Fruit fly (Drosophila melanogaster) whole organism, embryonic: ENCODE data around the gene Cyp4g15.
A peak's percentile ranks its signal among the peaks of the same experiment; 100 is the strongest.

Experiments
- Atf-2 ChIP-seq: fragments of 200-800 bp; sonication (Bioruptor generic); optimal IDR thresholded peaks from 2 replicates; lab custom pipeline; 2016; ENCODE audit warnings: missing biosample characterization, missing genetic modification characterization
- CG12071 ChIP-seq: fragments of 200-800 bp; sonication (Bioruptor generic); optimal IDR thresholded peaks from 3 replicates; lab custom pipeline; 2018; ENCODE audit warnings: missing biosample characterization, mild to moderate bottlenecking, missing genetic modification characterization
- CG12299 ChIP-seq: fragments of 200-800 bp; sonication (Bioruptor generic); optimal IDR thresholded peaks from 2 replicates; lab custom pipeline; 2018; ENCODE audit warnings: missing biosample characterization, mild to moderate bottlenecking, missing genetic modification characterization
- CG13287 ChIP-seq: fragments of 200-800 bp; sonication (Bioruptor generic); IDR thresholded peaks from 2 replicates; pipeline ENCODE4 v1.3.6; 2022; ENCODE audit warnings: missing biosample characterization, missing genetic modification characterization; ENCODE audit not compliant: partially characterized antibody
- CG14860 ChIP-seq: fragments of 200-800 bp; sonication (Bioruptor generic); IDR thresholded peaks from 3 replicates; pipeline ENCODE4 v1.3.6; 2022; ENCODE audit warnings: missing biosample characterization, missing genetic modification characterization; ENCODE audit not compliant: partially characterized antibody
- CG15269 ChIP-seq: fragments of 200-800 bp; sonication (Bioruptor generic); optimal IDR thresholded peaks from 2 replicates; lab custom pipeline; 2018; ENCODE audit warnings: missing biosample characterization, mild to moderate bottlenecking, missing genetic modification characterization, moderate library complexity
- CG17186 ChIP-seq: fragments of 200-800 bp; sonication (Bioruptor generic); optimal IDR thresholded peaks from 3 replicates; lab custom pipeline; 2017; ENCODE audit warnings: missing biosample characterization, missing genetic modification reagents, missing genetic modification characterization
- CG17361 ChIP-seq: fragments of 200-800 bp; sonication (Bioruptor generic); IDR thresholded peaks from 3 replicates; pipeline ENCODE4 v1.3.6; 2022; ENCODE audit warnings: missing biosample characterization, missing genetic modification characterization
- CG2116 ChIP-seq: fragments of 200-800 bp; sonication (Bioruptor generic); optimal IDR thresholded peaks from 3 replicates; lab custom pipeline; 2018; ENCODE audit warnings: missing biosample characterization, mild to moderate bottlenecking, missing genetic modification characterization
- CG2129 ChIP-seq: fragments of 200-800 bp; sonication (Bioruptor generic); IDR thresholded peaks from 2 replicates; pipeline ENCODE4 v1.3.6; 2022; ENCODE audit warnings: missing biosample characterization, missing genetic modification characterization; ENCODE audit not compliant: partially characterized antibody
- CG2712 ChIP-seq: fragments of 200-800 bp; optimal IDR thresholded peaks from 3 replicates; lab custom pipeline; 2019; ENCODE audit warnings: missing biosample characterization, mild to moderate bottlenecking, missing genetic modification characterization, moderate library complexity
- CG30403 ChIP-seq: fragments of 200-800 bp; sonication (Bioruptor generic); optimal IDR thresholded peaks from 3 replicates; lab custom pipeline; 2016; ENCODE audit warnings: missing biosample characterization, missing genetic modification characterization
- CG31441 ChIP-seq: fragments of 200-800 bp; sonication (Bioruptor generic); IDR thresholded peaks from 2 replicates; pipeline ENCODE4 v1.3.6; 2022; ENCODE audit warnings: missing biosample characterization, missing genetic modification characterization
- CG4404 ChIP-seq: fragments of 200-800 bp; sonication (Bioruptor generic); IDR thresholded peaks from 2 replicates; pipeline ENCODE4 v1.3.6; 2022; ENCODE audit warnings: missing biosample characterization, missing genetic modification characterization
- CG4820 ChIP-seq: fragments of 200-800 bp; sonication (Bioruptor generic); optimal IDR thresholded peaks from 3 replicates; lab custom pipeline; 2016; ENCODE audit warnings: missing biosample characterization, missing genetic modification characterization
- CG6791 ChIP-seq: fragments of 200-800 bp; sonication (Bioruptor generic); IDR thresholded peaks from 3 replicates; pipeline ENCODE4 v1.3.6; 2022; ENCODE audit warnings: missing biosample characterization, missing genetic modification characterization; ENCODE audit not compliant: partially characterized antibody
- CG7357 ChIP-seq: fragments of 200-800 bp; sonication (Bioruptor generic); IDR thresholded peaks from 3 replicates; pipeline ENCODE4 v1.3.6; 2022; ENCODE audit warnings: missing biosample characterization, missing genetic modification characterization
- Chrac-16 ChIP-seq: fragments of 200-800 bp; sonication (Bioruptor generic); optimal IDR thresholded peaks from 3 replicates; lab custom pipeline; 2016; ENCODE audit warnings: missing biosample characterization, missing genetic modification characterization
- CoRest ChIP-seq: fragments of 200-800 bp; sonication (Bioruptor generic); optimal IDR thresholded peaks from 3 replicates; lab custom pipeline; 2018; ENCODE audit warnings: missing biosample characterization, mild to moderate bottlenecking, missing genetic modification characterization, moderate library complexity
- Deaf1 ChIP-seq: fragments of 200-800 bp; optimal IDR thresholded peaks from 3 replicates; lab custom pipeline; 2019; ENCODE audit warnings: missing biosample characterization, mild to moderate bottlenecking, missing genetic modification characterization, moderate library complexity
- Doc3 ChIP-seq: fragments of 200-800 bp; sonication (Bioruptor generic); IDR thresholded peaks from 3 replicates; pipeline ENCODE4 v1.3.6; 2022; ENCODE audit warnings: missing biosample characterization, missing genetic modification characterization; ENCODE audit not compliant: partially characterized antibody
- Eip74EF ChIP-seq, 2 experiments: fragments of 200-800 bp in 1 of 2; fragments of >200 bp in 1 of 2; sonication (Bioruptor generic) in 1 of 2; optimal IDR thresholded peaks; 2 replicates each; lab custom pipeline; 2017 to 2019; ENCODE audit warnings: missing biosample characterization in 2 of 2, missing genetic modification characterization in 2 of 2, mild to moderate bottlenecking in 1 of 2, moderate library complexity in 1 of 2
- Elba2 ChIP-seq: fragments of 200-800 bp; sonication (Bioruptor generic); optimal IDR thresholded peaks from 3 replicates; lab custom pipeline; 2016; ENCODE audit warnings: missing biosample characterization, missing genetic modification characterization
- Ets97D ChIP-seq: fragments of 200-800 bp; sonication (Bioruptor generic); optimal IDR thresholded peaks from 3 replicates; lab custom pipeline; 2016; ENCODE audit warnings: missing biosample characterization, missing genetic modification characterization
- Fer1 ChIP-seq: fragments of 200-800 bp; sonication (Bioruptor generic); optimal IDR thresholded peaks from 2 replicates; lab custom pipeline; 2017; ENCODE audit warnings: missing biosample characterization, mild to moderate bottlenecking, missing genetic modification characterization
- Fer2 ChIP-seq: fragments of 200-800 bp; sonication (Bioruptor generic); optimal IDR thresholded peaks from 2 replicates; lab custom pipeline; 2018; ENCODE audit warnings: missing biosample characterization, mild to moderate bottlenecking, missing genetic modification characterization, moderate library complexity
- HmgZ ChIP-seq: fragments of 200-800 bp; sonication (Bioruptor generic); optimal IDR thresholded peaks from 2 replicates; lab custom pipeline; 2018; ENCODE audit warnings: missing biosample characterization, mild to moderate bottlenecking, missing genetic modification characterization
- Xrp1 ChIP-seq: fragments of 200-800 bp; sonication (Bioruptor generic); IDR thresholded peaks from 2 replicates; pipeline ENCODE4 v1.3.6; 2022; ENCODE audit warnings: missing biosample characterization, missing genetic modification characterization
- cato ChIP-seq: fragments of 200-800 bp; sonication (Bioruptor generic); optimal IDR thresholded peaks from 2 replicates; lab custom pipeline; 2016; ENCODE audit warnings: missing biosample characterization, missing genetic modification characterization, borderline replicate concordance
- cg ChIP-seq: fragments of 200-800 bp; sonication (Bioruptor generic); optimal IDR thresholded peaks from 3 replicates; lab custom pipeline; 2019; ENCODE audit warnings: missing biosample characterization, mild to moderate bottlenecking, missing genetic modification characterization, moderate library complexity
- dan ChIP-seq: fragments of 200-800 bp; sonication (Bioruptor generic); IDR thresholded peaks from 2 replicates; pipeline ENCODE4 v1.3.6; 2022; ENCODE audit warnings: missing biosample characterization, missing genetic modification characterization
- dimm ChIP-seq: fragments of 200-800 bp; sonication (Bioruptor generic); IDR thresholded peaks from 2 replicates; pipeline ENCODE4 v1.3.6; 2022; ENCODE audit warnings: missing biosample characterization, missing genetic modification characterization
- en ChIP-seq: fragments of 200-800 bp; sonication (Bioruptor generic); optimal IDR thresholded peaks from 2 replicates; lab custom pipeline; 2016; ENCODE audit warnings: missing biosample characterization, missing genetic modification characterization
- ind ChIP-seq: fragments of 200-800 bp; sonication (Bioruptor generic); optimal IDR thresholded peaks from 3 replicates; lab custom pipeline; 2016; ENCODE audit warnings: missing biosample characterization, missing genetic modification characterization
- jigr1 ChIP-seq: fragments of 200-800 bp; sonication (Bioruptor generic); IDR thresholded peaks from 3 replicates; pipeline ENCODE4 v1.3.6; 2022; ENCODE audit warnings: missing biosample characterization, missing genetic modification characterization
- kah ChIP-seq: fragments of 200-800 bp; sonication (Bioruptor generic); optimal IDR thresholded peaks from 2 replicates; lab custom pipeline; 2018; ENCODE audit warnings: missing biosample characterization, mild to moderate bottlenecking, missing genetic modification characterization
- klu ChIP-seq: fragments of 200-800 bp; sonication (Bioruptor generic); IDR thresholded peaks from 2 replicates; pipeline ENCODE4 v1.3.6; 2022; ENCODE audit warnings: missing biosample characterization, missing genetic modification characterization
- lilli ChIP-seq: fragments of 200-800 bp; sonication (Bioruptor generic); optimal IDR thresholded peaks from 3 replicates; lab custom pipeline; 2016; ENCODE audit warnings: missing biosample characterization, missing genetic modification characterization
- lola ChIP-seq, 3 experiments: fragments of >200 bp in 2 of 3; fragments of 200-800 bp in 1 of 3; sonication (Bioruptor generic) in 1 of 3; optimal IDR thresholded peaks; 2 replicates each; lab custom pipeline; 2017 to 2019; ENCODE audit warnings: missing biosample characterization in 3 of 3, missing genetic modification characterization in 3 of 3, mild to moderate bottlenecking in 1 of 3, moderate library complexity in 1 of 3
- luna ChIP-seq: fragments of 200-800 bp; sonication (Bioruptor generic); optimal IDR thresholded peaks from 2 replicates; lab custom pipeline; 2016; ENCODE audit warnings: missing biosample characterization, missing genetic modification characterization
- mld ChIP-seq: fragments of 200-800 bp; sonication (Bioruptor generic); IDR thresholded peaks from 3 replicates; pipeline ENCODE4 v1.3.6; 2022; ENCODE audit warnings: missing biosample characterization, missing genetic modification characterization; ENCODE audit not compliant: partially characterized antibody
- ranshi ChIP-seq: fragments of 200-800 bp; sonication (Bioruptor generic); IDR thresholded peaks from 2 replicates; pipeline ENCODE4 v1.3.6; 2022; ENCODE audit warnings: missing biosample characterization, missing genetic modification characterization
- sima ChIP-seq: fragments of 200-800 bp; sonication (Bioruptor generic); optimal IDR thresholded peaks from 2 replicates; lab custom pipeline; 2016; ENCODE audit warnings: missing biosample characterization, missing genetic modification characterization
- tap ChIP-seq: fragments of 200-800 bp; optimal IDR thresholded peaks from 3 replicates; lab custom pipeline; 2019; ENCODE audit warnings: missing biosample characterization, mild to moderate bottlenecking, missing genetic modification characterization, moderate library complexity
- tgo ChIP-seq: fragments of 200-800 bp; sonication (Bioruptor generic); IDR thresholded peaks from 3 replicates; pipeline ENCODE4 v1.3.6; 2022; ENCODE audit warnings: missing biosample characterization, missing genetic modification characterization
- tio ChIP-seq: fragments of 200-800 bp; sonication (Bioruptor generic); optimal IDR thresholded peaks from 2 replicates; lab custom pipeline; 2017; ENCODE audit warnings: missing biosample characterization, missing genetic modification characterization, inconsistent platforms
- yki ChIP-seq: fragments of >200 bp; optimal IDR thresholded peaks from 3 replicates; lab custom pipeline; 2018

The Cyp4g15 gene

dm6 chrX:11453638-11454037 lies 23.2 kb upstream of the Cyp4g15 start (continued):
- TF ChIP-seq cg (GFP tag; lab: Kevin White, UChicago): no peak
- TF ChIP-seq yki (lab: Kevin White, UChicago): no peak
- TF ChIP-seq sima (GFP tag; lab: Kevin White, UChicago): no peak
- TF ChIP-seq Eip74EF (GFP tag; optimal IDR thresholded peaks at IDR 0.05; lab: Kevin White, UChicago): no peak

- no peak for TF ChIP-seq mld (GFP tag; lab: Robert Waterston, UW)
- TF ChIP-seq tio (GFP tag; lab: Kevin White, UChicago): peak; percentile 33
- no peak for TF ChIP-seq Fer2
- TF ChIP-seq ind: peak; percentile 52
- TF ChIP-seq Elba2 (GFP tag; lab: Kevin White, UChicago): no peak
- TF ChIP-seq Doc3: no peak
- TF ChIP-seq ranshi: peak; percentile 73; the same call in 1 of the 2 replicates
- TF ChIP-seq Deaf1 (tag; lab: Kevin White, UChicago): peak; percentile 63
- TF ChIP-seq dan (GFP tag; lab: Robert Waterston, UW): no peak
- TF ChIP-seq klu: peak; percentile 65; the same call in 1 of the 2 replicates
- peak; percentile 51 for TF ChIP-seq CG2712 (tag; lab: Kevin White, UChicago)
- TF ChIP-seq lilli (GFP tag; lab: Kevin White, UChicago): peak; percentile 84
- TF ChIP-seq Chrac-16 (GFP tag; lab: Kevin White, UChicago): peak; percentile 36
- TF ChIP-seq CG4820 (GFP tag; lab: Kevin White, UChicago): no peak
- TF ChIP-seq kah: no peak
- TF ChIP-seq cato (GFP tag; lab: Kevin White, UChicago): no peak
- TF ChIP-seq luna (GFP tag; lab: Kevin White, UChicago): peak; percentile 6
- TF ChIP-seq CG2116 (GFP tag; lab: Kevin White, UChicago): peak; percentile 58
- peak; percentile 64 for TF ChIP-seq tgo
- TF ChIP-seq Fer1: peak; percentile 15
- no peak for TF ChIP-seq tap (tag; lab: Kevin White, UChicago)
- peak; percentile 37 for TF ChIP-seq HmgZ (tag; lab: Kevin White, UChicago)
- TF ChIP-seq CG17186 (GFP tag; lab: Kevin White, UChicago): peak; percentile 43
- TF ChIP-seq Ets97D: peak; percentile 74
- TF ChIP-seq CoRest (tag; lab: Kevin White, UChicago): peak; percentile 67
- TF ChIP-seq CG4404 (GFP tag; lab: Robert Waterston, UW): peak; percentile 64
- TF ChIP-seq CG13287: peak; percentile 57; the same call in 1 of the 2 replicates
- no peak for TF ChIP-seq CG2129
- peak; percentile 28 for TF ChIP-seq CG15269 (tag; lab: Kevin White, UChicago)
- TF ChIP-seq CG31441: no peak
- TF ChIP-seq CG6791 (GFP tag; lab: Robert Waterston, UW): peak; percentile 63; the same call in 1 of the 3 replicates
- TF ChIP-seq CG7357 (GFP tag; lab: Robert Waterston, UW): peak; percentile 26; the same call in 1 of the 3 replicates
- no peak for TF ChIP-seq en (GFP tag; lab: Kevin White, UChicago)
- TF ChIP-seq CG14860 (GFP tag; lab: Robert Waterston, UW): no peak
- TF ChIP-seq dimm (GFP tag; lab: Robert Waterston, UW): no peak
- no peak for TF ChIP-seq CG12071 (GFP tag; lab: Kevin White, UChicago)
- TF ChIP-seq CG12299 (tag; lab: Kevin White, UChicago): peak; percentile 24
- peak; percentile 55 for TF ChIP-seq Xrp1 (GFP tag; lab: Robert Waterston, UW)
- peak; percentile 71 for TF ChIP-seq CG30403
- TF ChIP-seq lola (GFP tag; optimal IDR thresholded peaks at IDR 0.05; lab: Kevin White, UChicago): peak in 1 of 3 experiments; percentile 27
- 0 out of 3 replicates have a peak, but pooled peaks have one; percentile 23 for TF ChIP-seq jigr1 (GFP tag; lab: Robert Waterston, UW)
- TF ChIP-seq CG17361 (GFP tag; lab: Robert Waterston, UW): peak; percentile 61; the same call in 2 of the 3 replicates
- TF ChIP-seq Atf-2 (GFP tag; lab: Kevin White, UChicago): peak; percentile 30
Observed at dm6 chrX:11454189-11454882, 22.5 kb upstream of the Cyp4g15 start, which contains the start of the genes Evi5 and HP5. Evi5 (minus strand) TSS chrX:11454386. HP5 (plus strand) TSS chrX:11454786.
